Worm (Caenorhabditis elegans) whole organism, L4 larva: ENCODE data around the gene gcy-32.

Experiments
- R02D3.7 ChIP-seq: fragments of 150-350 bp; sonication (generic microtip); optimal IDR thresholded peaks from 3 replicates; lab custom pipeline; 2014; ENCODE audit warnings: missing biosample characterization, missing genetic modification characterization
- aly-2 ChIP-seq: sonication (generic microtip); optimal IDR thresholded peaks from 2 replicates; lab custom pipeline; 2018; ENCODE audit warnings: missing biosample characterization, missing genetic modification characterization
- ama-1 ChIP-seq: fragments of 150-350 bp; optimal IDR thresholded peaks from 2 replicates; lab custom pipeline; 2014; ENCODE audit warnings: inconsistent platforms, mixed read lengths
- fos-1 ChIP-seq: fragments of 150-350 bp; optimal IDR thresholded peaks from 2 replicates; lab custom pipeline; 2014; ENCODE audit warnings: missing biosample characterization, missing genetic modification characterization
- jun-1 ChIP-seq: fragments of 150-350 bp; optimal IDR thresholded peaks from 2 replicates; lab custom pipeline; 2014; ENCODE audit warnings: missing biosample characterization, missing genetic modification reagents, missing genetic modification characterization
- lir-3 ChIP-seq: sonication (generic microtip); optimal IDR thresholded peaks from 2 replicates; lab custom pipeline; 2016; ENCODE audit warnings: mild to moderate bottlenecking, missing genetic modification characterization, missing compliant biosample characterization
- mdl-1 ChIP-seq, 2 experiments: fragments of 150-350 bp in 1 of 2; sonication (generic microtip) in 1 of 2; optimal IDR thresholded peaks; 2 replicates each; lab custom pipeline; 2014 to 2017; ENCODE audit warnings: missing biosample characterization in 2 of 2, missing genetic modification characterization in 2 of 2
- pha-4 ChIP-seq, 2 experiments: fragments of 150-350 bp in 1 of 2; fragments of 200-800 bp in 1 of 2; sonication (Bioruptor generic) in 1 of 2; IDR thresholded peaks in 1 of 2; optimal IDR thresholded peaks in 1 of 2; 2 replicates each; pipeline versions ENCODE4 v1.3.6 to Lab custom; 2014 to 2022; ENCODE audit warnings: missing genetic modification characterization in 2 of 2, missing genetic modification reagents in 2 of 2, missing biosample characterization in 1 of 2, missing compliant biosample characterization in 1 of 2

DNA sequence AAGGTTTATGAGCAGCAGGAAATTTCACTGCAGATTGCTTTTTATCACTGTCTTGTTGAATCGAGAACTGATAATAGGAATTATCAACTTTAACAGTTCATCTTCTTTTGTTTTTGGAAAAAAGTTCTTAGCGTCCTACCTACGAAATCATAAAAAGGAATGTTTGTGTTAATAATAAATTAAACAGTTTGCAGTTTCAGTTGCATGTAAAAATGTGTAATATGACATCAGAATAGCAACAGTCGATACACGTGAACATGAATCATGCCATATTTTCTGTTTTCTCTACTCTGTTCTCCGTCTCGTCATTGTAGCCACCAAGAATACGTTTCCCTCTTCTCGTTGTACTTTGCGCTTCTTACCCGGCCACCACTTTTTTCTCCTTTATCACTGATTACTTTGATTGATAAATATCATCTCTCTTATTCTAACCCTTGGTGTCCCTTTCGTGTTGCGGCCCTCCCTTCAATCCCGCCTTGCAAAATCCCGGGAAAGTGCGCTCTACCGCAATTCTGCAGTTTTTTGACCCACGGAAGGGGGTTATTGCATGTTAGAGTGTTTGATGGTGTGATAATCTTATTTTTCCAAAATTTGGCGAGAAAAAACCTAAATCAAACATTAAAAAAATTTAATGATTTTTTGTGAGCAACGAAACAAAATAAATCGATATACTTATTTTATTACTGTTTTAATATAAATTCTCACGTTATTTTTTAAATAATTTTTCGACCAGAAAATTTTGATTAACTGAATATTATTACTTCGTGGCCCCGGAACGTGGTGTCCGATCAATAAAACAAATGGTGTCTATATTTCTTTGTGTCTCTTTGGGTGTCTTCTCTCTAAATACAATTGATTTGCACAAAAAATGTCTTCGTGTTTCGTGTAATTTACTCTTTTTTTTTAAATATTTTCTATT, 22.6 kb downstream of the gcy-32 start, which contains the start of gene sptl-3:
- TF ChIP-seq fos-1: no peak
- peak in 1 of 2 experiments; percentile 84 for TF ChIP-seq mdl-1 (tag; optimal IDR thresholded peaks at IDR 0.05; lab: Kevin White, UChicago)
- no peak for TF ChIP-seq jun-1
- no peak for TF ChIP-seq lir-3
- no peak for TF ChIP-seq R02D3.7 (tag; lab: Kevin White, UChicago)
- no peak for TF ChIP-seq pha-4 (GFP tag; IDR thresholded peaks at IDR 0.05; lab: Robert Waterston, UW)
- TF ChIP-seq pha-4 (tag; optimal IDR thresholded peaks at IDR 0.05; lab: Kevin White, UChicago): no peak
- TF ChIP-seq aly-2 (tag; lab: Kevin White, UChicago): no peak
- no peak for TF ChIP-seq ama-1 (lab: Kevin White, UChicago)
